Worm (Caenorhabditis elegans): ENCODE results near the gene C36B7.5.
A peak's percentile ranks its signal among the peaks of the same experiment; 100 is the strongest.

Gene C36B7.5

ce11 chrX:7126348-7126747 lies 30.1 kb upstream of the C36B7.5 start, which contains the start of gene ist-1:
Gene ist-1, plus strand, starts transcription at chrX:7126648.
- TF ChIP-seq ztf-25 (GFP tag; IDR thresholded peaks at IDR 0.05) = no peak
- TF ChIP-seq bed-1 (GFP tag; IDR thresholded peaks at IDR 0.05) = no peak
- TF ChIP-seq cebp-1 (GFP tag; IDR thresholded peaks at IDR 0.05) = no peak
- no peak for TF ChIP-seq cebp-1 (tag; optimal IDR thresholded peaks at IDR 0.05)
- no peak for TF ChIP-seq F39B2.1 (GFP tag; IDR thresholded peaks at IDR 0.05)
- no peak for TF ChIP-seq madf-10 (tag; optimal IDR thresholded peaks at IDR 0.05)
- TF ChIP-seq F22D6.2 (tag; optimal IDR thresholded peaks at IDR 0.05) = no peak
- TF ChIP-seq efl-1 (GFP tag; optimal IDR thresholded peaks at IDR 0.05) = no peak
- no peak for TF ChIP-seq bed-2 (GFP tag; IDR thresholded peaks at IDR 0.05)
- TF ChIP-seq sdz-38 (tag; optimal IDR thresholded peaks at IDR 0.05) = no peak
- no peak for TF ChIP-seq rpc-1 (optimal IDR thresholded peaks at IDR 0.05)
- TF ChIP-seq rpc-1 (tag; optimal IDR thresholded peaks at IDR 0.05) = no peak
- no peak for TF ChIP-seq hmg-20 (GFP tag; IDR thresholded peaks at IDR 0.05)
- TF ChIP-seq sptf-2 (GFP tag; optimal IDR thresholded peaks at IDR 0.05) = no peak
- no peak for TF ChIP-seq nhr-179 (tag; optimal IDR thresholded peaks at IDR 0.05)
- TF ChIP-seq ztf-26 (tag; optimal IDR thresholded peaks at IDR 0.05) = no peak

DNA sequence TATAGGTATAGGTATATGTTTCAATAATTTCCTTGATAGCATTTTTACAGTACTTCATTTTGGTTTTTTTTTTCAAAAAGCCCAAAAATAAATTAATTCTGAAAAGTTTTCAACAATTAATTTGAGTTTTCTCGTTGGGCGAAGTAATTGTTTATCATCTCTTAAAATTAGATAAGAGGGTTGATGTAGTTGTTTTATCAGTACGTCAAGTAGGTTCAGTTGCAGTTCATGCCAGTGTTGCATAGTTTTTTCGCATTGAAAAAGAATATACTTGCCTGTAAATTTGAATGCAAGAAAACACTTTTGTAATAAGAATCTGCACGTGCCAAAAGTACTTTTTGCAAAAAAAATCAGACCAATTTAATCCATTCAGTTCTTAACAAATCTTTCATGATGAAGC lies 28.9 kb upstream of the C36B7.5 start:
- TF ChIP-seq madf-8 (GFP tag; conservative IDR thresholded peaks at IDR 0.05) (no peak), nhr-80 (tag; optimal IDR thresholded peaks at IDR 0.05) (peak; percentile 12), nfyb-1 (GFP tag; IDR thresholded peaks at IDR 0.05) (no peak), nhr-90 (tag; optimal IDR thresholded peaks at IDR 0.05) (no peak), mel-28 (tag; optimal IDR thresholded peaks at IDR 0.05; ENCODE audit: borderline replicate concordance) (no peak)

ce11 chrX:7124044-7124443 lies 27.8 kb upstream of the C36B7.5 start:
- TF ChIP-seq snpc-1.1 (tag; optimal IDR thresholded peaks at IDR 0.05; ENCODE audit: insufficient read depth) (no peak), nhr-80 (tag; optimal IDR thresholded peaks at IDR 0.05) (peak; percentile 5)

DNA sequence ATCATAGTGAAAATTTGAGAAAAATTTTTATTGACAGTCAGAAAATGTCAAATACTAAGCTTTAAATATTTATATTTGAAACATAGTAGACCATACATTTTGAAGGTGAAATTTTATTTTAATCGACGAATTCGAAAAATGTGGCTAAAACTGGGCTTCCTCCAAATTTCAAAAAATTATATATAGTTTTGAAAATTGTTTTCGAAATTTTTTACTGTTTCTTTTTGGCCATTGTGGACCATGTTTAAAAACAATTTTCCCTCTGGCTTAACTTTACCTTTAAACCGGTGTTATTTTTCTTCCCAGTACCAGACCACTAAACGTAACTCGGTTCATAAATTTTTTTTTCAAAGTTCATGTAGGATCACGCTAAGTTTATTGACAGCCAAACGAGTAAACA lies 26.4 kb upstream of the C36B7.5 start:
- TF ChIP-seq sdz-38 (tag; optimal IDR thresholded peaks at IDR 0.05) = no peak

- TF ChIP-seq D2030.7 (GFP tag; IDR thresholded peaks at IDR 0.05) (no peak), ekl-4 (GFP tag; IDR thresholded peaks at IDR 0.05) (no peak), cebp-2 (GFP tag; IDR thresholded peaks at IDR 0.05) (no peak), nhr-179 (tag; optimal IDR thresholded peaks at IDR 0.05) (no peak), Y53F4B.3 (GFP tag; IDR thresholded peaks at IDR 0.05) (no peak), ccch-3 (GFP tag; optimal IDR thresholded peaks at IDR 0.05) (no peak)
These were observed 20.6 kb upstream of the C36B7.5 start, which contains the start of gene hen-1 for ce11 chrX:7116896-7117295. Gene hen-1, minus strand, starts transcription at chrX:7116996.

ce11 chrX:7112589-7112988 lies 16.3 kb upstream of the C36B7.5 start, which contains the start of gene C36B7.1:
Gene C36B7.1, plus strand, starts transcription at chrX:7112889.
- TF ChIP-seq ZK185.1 (tag; optimal IDR thresholded peaks at IDR 0.05; ENCODE audit: poor library complexity, severe bottlenecking) (no peak), ekl-4 (GFP tag; IDR thresholded peaks at IDR 0.05) (no peak)

DNA sequence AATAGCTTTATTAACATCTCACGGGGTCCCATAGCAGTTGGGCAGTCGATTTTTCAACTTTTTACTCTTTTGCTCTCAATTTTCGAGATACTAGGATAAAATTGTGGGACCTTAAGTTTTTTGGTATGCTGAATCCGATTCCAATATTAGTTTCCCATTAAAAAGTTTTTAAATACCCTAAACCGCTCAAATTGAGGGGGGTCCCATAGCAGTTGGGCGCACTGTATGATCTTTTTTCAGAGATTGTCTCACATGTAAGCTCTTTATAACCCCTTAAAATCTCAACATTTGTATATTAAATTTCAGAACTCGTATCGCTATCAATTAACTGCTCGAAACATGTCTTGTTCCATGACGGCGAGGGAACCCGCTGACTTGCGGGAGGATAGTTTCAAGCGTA lies 9.9 kb upstream of the C36B7.5 start, which contains the start of gene C36B7.2:
Gene C36B7.2, plus strand, starts transcription at position 301 of the 400 bp plus-strand sequence.
- TF ChIP-seq ccch-3 (GFP tag; optimal IDR thresholded peaks at IDR 0.05) = no peak
